Fruit fly (Drosophila melanogaster) whole organism, wandering third instar larva: ENCODE measurements around the gene CG32260.

Experiments used
- Abd-B ChIP-seq: fragments of >200 bp; optimal IDR thresholded peaks from 2 replicates; lab custom pipeline; 2017; ENCODE audit warnings: missing biosample characterization, missing genetic modification characterization
- CG32264 ChIP-seq: fragments of 200-800 bp; sonication (Bioruptor generic); optimal IDR thresholded peaks from 2 replicates; lab custom pipeline; 2016; ENCODE audit warnings: missing biosample characterization, missing genetic modification characterization
- CG9705 ChIP-seq: fragments of 200-800 bp; sonication (Bioruptor generic); optimal IDR thresholded peaks from 2 replicates; lab custom pipeline; 2018; ENCODE audit warnings: missing biosample characterization, mild to moderate bottlenecking, missing genetic modification characterization
- CrebA ChIP-seq: fragments of 200-800 bp; sonication (Bioruptor generic); optimal IDR thresholded peaks from 2 replicates; lab custom pipeline; 2016; ENCODE audit warnings: missing biosample characterization, mild to moderate bottlenecking, missing genetic modification characterization, borderline replicate concordance
- Dfd ChIP-seq: fragments of >200 bp; optimal IDR thresholded peaks from 2 replicates; lab custom pipeline; 2017; ENCODE audit warnings: missing biosample characterization, missing genetic modification characterization
- Dif ChIP-seq: fragments of 200-275, 200-300 bp; sonication (Bioruptor generic); optimal IDR thresholded peaks from 2 replicates; lab custom pipeline; 2018; ENCODE audit warnings: missing biosample characterization, missing genetic modification characterization; ENCODE audit not compliant: partially characterized antibody
- GATAd ChIP-seq: sonication (Bioruptor generic); optimal IDR thresholded peaks from 2 replicates; lab custom pipeline; 2016; ENCODE audit warnings: missing biosample characterization, missing genetic modification characterization
- HLH106 ChIP-seq: fragments of 200-800 bp; optimal IDR thresholded peaks from 3 replicates; lab custom pipeline; 2019; ENCODE audit warnings: missing biosample characterization, mild to moderate bottlenecking, missing genetic modification characterization, moderate library complexity
- Hnf4 ChIP-seq: fragments of 200-800 bp; sonication (Bioruptor generic); optimal IDR thresholded peaks from 2 replicates; lab custom pipeline; 2016; ENCODE audit warnings: missing biosample characterization, mild to moderate bottlenecking, missing genetic modification characterization
- Jra ChIP-seq: sonication (Bioruptor generic); optimal IDR thresholded peaks from 2 replicates; lab custom pipeline; 2016; ENCODE audit warnings: missing biosample characterization, missing genetic modification characterization
- N ChIP-seq: fragments of >200 bp; optimal IDR thresholded peaks from 2 replicates; lab custom pipeline; 2018; ENCODE audit warnings: missing biosample characterization, missing external identifiers, missing genetic modification characterization
- Rel ChIP-seq, 2 experiments: fragments of 200-800 bp; sonication (Bioruptor generic) in 1 of 2; optimal IDR thresholded peaks; 2 replicates in 1 of 2; 3 replicates in 1 of 2; lab custom pipeline; 2016 to 2019; ENCODE audit warnings: mild to moderate bottlenecking in 2 of 2, missing biosample characterization in 2 of 2, missing genetic modification characterization in 2 of 2, moderate library complexity in 1 of 2
- Sp1 ChIP-seq: fragments of 200-800 bp; sonication (Bioruptor generic); optimal IDR thresholded peaks from 3 replicates; lab custom pipeline; 2019; ENCODE audit warnings: missing biosample characterization, mild to moderate bottlenecking, missing genetic modification characterization, moderate library complexity
- Vsx2 ChIP-seq: fragments of 200-300, 225-300 bp; sonication (Bioruptor generic); optimal IDR thresholded peaks from 2 replicates; lab custom pipeline; 2018; ENCODE audit warnings: missing biosample characterization, missing genetic modification characterization; ENCODE audit not compliant: partially characterized antibody
- br ChIP-seq: fragments of 200-800 bp; sonication (Bioruptor generic); optimal IDR thresholded peaks from 2 replicates; lab custom pipeline; 2016; ENCODE audit warnings: missing biosample characterization, missing genetic modification characterization
- dl ChIP-seq, 2 experiments: fragments of 175-275, 200-275 bp in 1 of 2; fragments of 200-275 bp in 1 of 2; sonication (Bioruptor generic); optimal IDR thresholded peaks; lab custom pipeline; 2018; ENCODE audit warnings: mild to moderate bottlenecking in 2 of 2, missing biosample characterization in 2 of 2, missing genetic modification characterization in 2 of 2, moderate library complexity in 2 of 2; ENCODE audit not compliant: partially characterized antibody in 2 of 2, insufficient read depth in 1 of 2
- dmrt93B ChIP-seq: fragments of 200-800 bp; sonication (Bioruptor generic); optimal IDR thresholded peaks from 2 replicates; lab custom pipeline; 2018; ENCODE audit warnings: missing biosample characterization, mild to moderate bottlenecking, missing genetic modification characterization
- dsf ChIP-seq: sonication (Bioruptor generic); optimal IDR thresholded peaks from 2 replicates; lab custom pipeline; 2016; ENCODE audit warnings: missing biosample characterization, missing genetic modification characterization, borderline replicate concordance
- fru ChIP-seq: fragments of 200-800 bp; sonication (Bioruptor generic); optimal IDR thresholded peaks from 3 replicates; lab custom pipeline; 2016; ENCODE audit warnings: missing biosample characterization, mild to moderate bottlenecking, missing genetic modification characterization
- h ChIP-seq: fragments of 200-800 bp; sonication (Bioruptor generic); optimal IDR thresholded peaks from 3 replicates; lab custom pipeline; 2016; ENCODE audit warnings: missing biosample characterization, mild to moderate bottlenecking, missing genetic modification characterization
- lola ChIP-seq: fragments of >200 bp; optimal IDR thresholded peaks from 2 replicates; lab custom pipeline; 2017; ENCODE audit warnings: missing biosample characterization, missing genetic modification characterization
- psq ChIP-seq: fragments of 200-800 bp; sonication (Bioruptor generic); optimal IDR thresholded peaks from 3 replicates; lab custom pipeline; 2017; ENCODE audit warnings: missing biosample characterization, mild to moderate bottlenecking, missing genetic modification characterization, moderate library complexity
- rgr ChIP-seq: fragments of 200-800 bp; sonication (Bioruptor generic); optimal IDR thresholded peaks from 3 replicates; lab custom pipeline; 2016; ENCODE audit warnings: missing biosample characterization, mild to moderate bottlenecking, missing genetic modification characterization
- usp ChIP-seq: fragments of >200 bp; optimal IDR thresholded peaks from 2 replicates; lab custom pipeline; 2017; ENCODE audit warnings: missing biosample characterization, missing genetic modification characterization
- woc ChIP-seq: sonication (Bioruptor generic); optimal IDR thresholded peaks from 2 replicates; lab custom pipeline; 2016; ENCODE audit warnings: missing biosample characterization, mild to moderate bottlenecking, missing genetic modification characterization

CG32260 gene

DNA sequence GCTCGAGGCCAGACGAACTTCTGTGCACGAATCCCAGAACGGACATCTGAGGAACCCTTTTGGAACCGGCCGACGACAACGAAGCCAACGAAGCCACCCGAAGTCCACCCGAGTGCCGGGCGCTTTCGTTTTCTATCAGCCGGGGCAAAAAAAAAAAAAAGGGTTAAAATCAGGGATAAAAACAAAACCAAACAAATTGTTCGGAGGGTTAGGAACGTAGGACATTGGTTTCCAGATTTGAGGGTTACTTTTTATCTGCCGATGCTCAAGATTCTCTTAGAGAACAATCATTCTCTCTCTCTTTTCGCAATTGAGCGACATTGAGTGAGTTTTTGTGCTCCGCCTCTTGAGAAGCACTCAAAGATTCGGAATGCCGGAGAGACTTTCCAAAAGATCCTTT is 18.8 kb downstream of the CG32260 start, which contains the start of gene nab:
Gene nab, minus strand, starts transcription at position 7 of the 400 bp plus-strand sequence.
- peak; percentile 44 for TF ChIP-seq Sp1
- no peak for TF ChIP-seq Dif
- no peak for TF ChIP-seq dsf (GFP tag; lab: Kevin White, UChicago)
- TF ChIP-seq CrebA (GFP tag; lab: Kevin White, UChicago), result peak; percentile 62

DNA sequence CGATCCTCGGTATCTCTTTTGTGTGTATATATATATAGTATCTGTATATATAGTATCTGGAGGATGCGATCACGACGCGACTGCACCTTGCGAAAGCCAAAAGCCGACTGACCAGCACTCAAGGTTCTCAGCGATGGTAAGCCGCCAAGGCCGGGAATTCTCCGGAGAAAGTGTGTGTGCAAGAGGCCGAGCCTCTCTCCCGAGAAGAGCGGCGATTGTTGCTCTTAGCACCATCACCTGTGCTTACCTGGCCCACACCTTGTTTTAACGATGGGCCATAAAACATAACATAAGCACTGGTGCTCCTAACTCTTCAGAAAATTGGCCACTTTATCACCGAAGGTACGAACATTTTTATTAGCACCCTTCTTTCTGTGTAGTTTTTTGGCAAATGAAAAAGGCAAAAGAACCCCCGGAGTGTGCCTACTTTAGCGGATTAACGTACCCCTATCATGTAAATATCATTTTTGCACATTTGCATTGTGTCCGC is 25.2 kb downstream of the CG32260 start, which contains the start of gene mas:
Gene mas, minus strand, starts transcription at position 112 of the 490 bp plus-strand sequence.
- TF ChIP-seq usp (GFP tag; lab: Kevin White, UChicago) (no peak), N (GFP tag; lab: Kevin White, UChicago) (no peak), Dif (peak; percentile 91), dl (GFP tag; optimal IDR thresholded peaks at IDR 0.05; lab: Kevin White, UChicago; ENCODE audit: insufficient read depth in 1 of 2, partially characterized antibody in 2 of 2) (peak; percentile 38 to 89), fru (peak; percentile 22)

DNA sequence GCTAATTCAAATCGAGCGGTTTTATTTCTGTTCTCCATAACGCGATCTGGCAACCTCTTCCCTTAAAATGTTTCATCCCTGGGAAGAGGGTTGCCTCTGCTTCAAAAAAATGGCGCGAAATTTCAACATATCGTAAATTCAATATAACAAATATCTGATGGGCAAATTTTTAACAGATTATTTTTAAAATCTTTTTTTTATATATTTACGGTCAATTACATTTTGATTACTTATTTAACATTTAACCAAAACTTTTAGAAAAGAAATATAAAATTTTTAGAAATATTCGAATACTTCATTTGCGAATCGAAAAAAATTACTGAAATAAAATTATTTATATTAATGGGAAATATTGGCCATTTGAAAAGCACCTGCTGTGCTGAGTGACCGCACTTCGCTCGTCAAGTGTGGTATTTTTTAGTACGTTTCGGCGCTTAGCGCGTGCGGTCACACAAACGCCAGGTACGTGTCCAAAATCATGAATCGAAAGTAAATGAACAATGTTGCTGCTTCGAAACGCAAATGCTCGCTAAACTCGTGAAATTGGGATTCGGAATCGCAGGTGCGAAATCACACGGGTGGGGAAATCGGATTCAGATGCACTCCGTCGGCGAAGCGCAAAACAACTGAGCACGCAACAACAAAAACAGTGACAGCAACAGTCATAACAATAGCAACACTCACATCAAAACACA is 27.9 kb downstream of the CG32260 start, which contains the start of gene Ero1L:
Gene Ero1L, plus strand, starts transcription at position 448 of the 695 bp plus-strand sequence.
- TF ChIP-seq Hnf4 (peak; percentile 24), woc (GFP tag; lab: Kevin White, UChicago) (no peak), psq (GFP tag; lab: Kevin White, UChicago) (peak; percentile 14), Dif (peak; percentile 40), h (GFP tag; lab: Kevin White, UChicago) (peak; percentile 3), rgr (GFP tag; lab: Kevin White, UChicago) (no peak), Rel (GFP tag; optimal IDR thresholded peaks at IDR 0.05; lab: Kevin White, UChicago) (no peak), Rel (tag; optimal IDR thresholded peaks at IDR 0.05; lab: Kevin White, UChicago) (peak; percentile 67), CrebA (GFP tag; lab: Kevin White, UChicago) (peak; percentile 51), HLH106 (tag; lab: Kevin White, UChicago) (peak; percentile 51)

DNA sequence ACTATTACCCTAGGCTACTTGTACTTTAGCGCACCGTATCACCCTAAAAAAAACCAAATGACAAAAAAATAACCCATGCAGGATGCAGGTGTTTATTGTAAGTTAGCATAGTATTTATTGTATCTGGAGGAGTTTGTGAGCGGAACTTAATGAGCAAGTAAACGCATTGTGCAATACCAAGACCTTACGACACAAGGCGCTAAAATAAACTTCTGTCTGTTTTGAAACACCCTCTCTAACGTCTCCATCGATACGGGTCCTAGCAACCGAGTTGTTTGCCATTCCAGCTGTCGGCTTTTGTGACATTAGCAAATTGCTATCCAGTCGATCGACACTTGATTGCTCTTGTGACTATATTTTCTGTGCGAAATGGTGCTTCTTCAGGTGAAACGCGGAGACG is 31.4 kb downstream of the CG32260 start, which contains the start of gene CG18675:
Gene CG18675, plus strand, starts transcription at position 301 of the 400 bp plus-strand sequence.
- TF ChIP-seq fru (no peak), br (GFP tag; lab: Kevin White, UChicago) (no peak), Jra (GFP tag; lab: Kevin White, UChicago) (no peak), GATAd (no peak), CG32264 (GFP tag; lab: Kevin White, UChicago) (no peak)
- TF ChIP-seq, all 38 proteins: peak for 0

DNA sequence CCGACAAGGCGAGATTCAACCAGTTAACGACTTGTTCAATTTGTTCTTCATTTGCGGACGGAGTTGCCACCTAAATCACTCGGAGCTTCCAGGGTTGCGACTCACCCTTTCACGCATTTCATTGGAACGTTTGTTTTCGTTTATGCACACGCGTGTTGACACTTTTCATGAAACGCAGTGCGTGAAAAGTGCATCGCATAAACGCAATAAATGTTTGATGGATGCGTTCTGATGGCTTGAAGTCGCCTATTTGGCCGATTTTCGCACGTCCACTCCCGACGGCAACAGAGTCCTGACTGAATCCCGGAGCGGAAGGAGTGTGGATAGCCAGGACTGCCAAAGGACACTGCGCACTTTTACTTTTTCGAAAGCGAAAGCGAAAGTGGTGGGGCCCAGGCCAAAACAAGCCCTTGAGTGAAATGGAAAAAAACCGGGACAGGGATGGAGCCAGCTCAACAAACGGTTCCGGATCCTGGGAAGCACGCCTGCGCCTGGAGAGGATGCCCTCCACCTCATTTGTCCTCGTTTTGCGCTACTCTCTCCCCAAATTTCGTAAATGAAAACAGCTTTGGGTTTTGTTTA is 35.9 kb downstream of the CG32260 start, which contains the start of gene Teh4:
Gene Teh4, minus strand, starts transcription at position 290 of the 582 bp plus-strand sequence.
- TF ChIP-seq dmrt93B (no peak), Vsx2 (no peak), Abd-B (GFP tag; lab: Kevin White, UChicago) (no peak), Dfd (no peak), lola (no peak), usp (GFP tag; lab: Kevin White, UChicago) (no peak), HLH106 (tag; lab: Kevin White, UChicago) (no peak), CrebA (GFP tag; lab: Kevin White, UChicago) (no peak), dl (GFP tag; optimal IDR thresholded peaks at IDR 0.05; lab: Kevin White, UChicago; ENCODE audit: insufficient read depth in 1 of 2, partially characterized antibody in 2 of 2) (no peak), Jra (GFP tag; lab: Kevin White, UChicago) (no peak), h (GFP tag; lab: Kevin White, UChicago) (no peak), CG9705 (GFP tag; lab: Kevin White, UChicago) (no peak), Rel (GFP tag; optimal IDR thresholded peaks at IDR 0.05; lab: Kevin White, UChicago) (no peak), Rel (tag; optimal IDR thresholded peaks at IDR 0.05; lab: Kevin White, UChicago) (no peak)

DNA sequence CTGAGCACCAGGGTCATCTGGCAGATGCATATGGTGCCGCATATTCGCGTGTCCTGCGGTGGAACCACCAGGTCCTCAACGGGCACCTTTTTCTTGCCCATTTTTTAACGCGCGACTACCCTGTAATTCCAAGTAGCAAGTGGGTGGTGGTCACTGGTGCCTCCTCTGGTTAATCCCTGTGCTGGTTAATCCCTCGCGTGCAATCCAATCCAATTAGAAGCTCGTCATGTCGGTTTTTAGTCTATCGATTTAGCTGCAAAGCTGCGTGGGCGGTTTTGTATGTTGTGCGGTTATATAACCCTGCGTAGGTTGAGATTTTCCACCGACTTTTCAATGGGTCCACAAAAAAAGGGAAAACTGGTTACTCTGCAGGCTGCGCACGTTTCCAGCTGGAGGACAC is 42.4 kb downstream of the CG32260 start, which contains the start of gene Teh3:
Gene Teh3, minus strand, starts transcription at position 101 of the 400 bp plus-strand sequence.
- TF ChIP-seq Dfd, result no peak
- TF ChIP-seq, all 38 proteins: peak for 0
